Fruit fly (Drosophila melanogaster): Measurements from ENCODE around the gene hb.
A peak's percentile ranks its signal among the peaks of the same experiment; 100 is the strongest.

hb gene

DNA sequence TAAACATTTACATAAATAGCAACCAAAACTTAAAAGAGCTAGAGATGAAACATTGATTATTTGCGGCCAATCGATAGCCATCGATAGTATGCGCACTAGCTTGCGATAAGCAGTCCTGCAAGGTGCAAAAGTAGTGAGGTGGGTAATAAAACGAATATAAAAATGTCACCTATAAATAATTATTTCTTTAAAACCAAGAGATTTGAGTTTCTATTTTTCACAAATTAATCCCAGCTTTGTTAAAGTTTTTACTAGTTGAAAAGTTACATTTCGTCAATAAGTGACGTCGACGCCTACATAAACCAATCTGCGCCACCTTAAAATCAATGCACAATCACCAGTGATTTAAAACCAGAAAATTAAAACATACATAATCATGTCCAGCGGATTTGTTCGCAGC lies 46.9 kb downstream of the hb start, which contains the start of the genes Mkk4 and SLIRP2 (continued):
- TF ChIP-seq CG18764 (GFP tag; optimal IDR thresholded peaks at IDR 0.05) = peak; percentile 98
- TF ChIP-seq grn (GFP tag; optimal IDR thresholded peaks at IDR 0.05) = peak; percentile 91
- TF ChIP-seq CG34422 (GFP tag; IDR thresholded peaks at IDR 0.05) = peak; percentile 99
- peak; percentile 100 for TF ChIP-seq CG12391 (tag; optimal IDR thresholded peaks at IDR 0.05)
- peak; percentile 99 for TF ChIP-seq fu2 (GFP tag; optimal IDR thresholded peaks at IDR 0.05)
- TF ChIP-seq D19A (tag; optimal IDR thresholded peaks at IDR 0.05) = peak; percentile 96
- TF ChIP-seq ERR (GFP tag; optimal IDR thresholded peaks at IDR 0.05) = peak; percentile 94
- TF ChIP-seq CG1603 (tag; optimal IDR thresholded peaks at IDR 0.05) = peak; percentile 93
- TF ChIP-seq kni (GFP tag; optimal IDR thresholded peaks at IDR 0.05) = peak; percentile 93
- TF ChIP-seq ara (GFP tag; IDR thresholded peaks at IDR 0.05) = peak; percentile 98
- peak; percentile 94 for TF ChIP-seq CG11560 (tag; IDR thresholded peaks at IDR 0.05)
- TF ChIP-seq Bteb2 (GFP tag; optimal IDR thresholded peaks at IDR 0.05) = peak; percentile 99
- peak; percentile 99 for TF ChIP-seq CG13624 (GFP tag; optimal IDR thresholded peaks at IDR 0.05)
- TF ChIP-seq Sry-β (GFP tag; optimal IDR thresholded peaks at IDR 0.05) = peak; percentile 75
- peak; percentile 100 for TF ChIP-seq CG6689 (GFP tag; IDR thresholded peaks at IDR 0.05)
- TF ChIP-seq Spps (tag; optimal IDR thresholded peaks at IDR 0.05) = peak; percentile 98
- peak; percentile 99 for TF ChIP-seq CG7786 (GFP tag; optimal IDR thresholded peaks at IDR 0.05)
- TF ChIP-seq esg (GFP tag; conservative IDR thresholded peaks at IDR 0.05) = peak; percentile 99
- peak; percentile 96 for TF ChIP-seq CG4282 (GFP tag; optimal IDR thresholded peaks at IDR 0.05)
- peak; percentile 98 for TF ChIP-seq slou (GFP tag; optimal IDR thresholded peaks at IDR 0.05)
- peak; percentile 66; the same call in 2 of the 3 replicates for TF ChIP-seq zen2 (GFP tag; IDR thresholded peaks at IDR 0.05; ENCODE audit: partially characterized antibody)
- peak; percentile 96 for TF ChIP-seq CG7357 (GFP tag; IDR thresholded peaks at IDR 0.05)
- peak; percentile 91 for TF ChIP-seq hb (GFP tag; IDR thresholded peaks at IDR 0.05; ENCODE audit: partially characterized antibody)
- TF ChIP-seq Doc2 (GFP tag; IDR thresholded peaks at IDR 0.05) = peak; percentile 96
- TF ChIP-seq CG1233 (GFP tag; optimal IDR thresholded peaks at IDR 0.05) = peak; percentile 98
- peak; percentile 98 for TF ChIP-seq CG12236 (GFP tag; optimal IDR thresholded peaks at IDR 0.05)
- TF ChIP-seq Tbp (GFP tag; optimal IDR thresholded peaks at IDR 0.05) = no peak
- TF ChIP-seq CG1832 (GFP tag; optimal IDR thresholded peaks at IDR 0.05) = no peak
- peak; percentile 99 for TF ChIP-seq CG12104 (GFP tag; optimal IDR thresholded peaks at IDR 0.05)
- peak; percentile 99 for TF ChIP-seq Dip3 (GFP tag; optimal IDR thresholded peaks at IDR 0.05)
- TF ChIP-seq D (optimal IDR thresholded peaks at IDR 0.05) = no peak
- TF ChIP-seq D (GFP tag; optimal IDR thresholded peaks at IDR 0.05) = peak; percentile 98
- TF ChIP-seq CG10462 (GFP tag; optimal IDR thresholded peaks at IDR 0.05) = peak; percentile 98
- TF ChIP-seq zen (tag; optimal IDR thresholded peaks at IDR 0.05) = peak; percentile 99
- peak; percentile 95 for TF ChIP-seq schlank (tag; optimal IDR thresholded peaks at IDR 0.05)
- peak; percentile 99 for TF ChIP-seq Optix (GFP tag; IDR thresholded peaks at IDR 0.05)
- peak; percentile 100 for TF ChIP-seq sens (GFP tag)
- TF ChIP-seq stwl (tag; optimal IDR thresholded peaks at IDR 0.05) = peak; percentile 90
- TF ChIP-seq Eip74EF (GFP tag; optimal IDR thresholded peaks at IDR 0.05) = peak in 1 of 2 experiments; percentile 98
- TF ChIP-seq abd-A (tag; optimal IDR thresholded peaks at IDR 0.05) = no peak
- TF ChIP-seq sr (GFP tag; IDR thresholded peaks at IDR 0.05) = peak; percentile 95
- TF ChIP-seq CG7839 (tag; optimal IDR thresholded peaks at IDR 0.05) = peak; percentile 99
- peak; percentile 99 for TF ChIP-seq tio (GFP tag; optimal IDR thresholded peaks at IDR 0.05)
- TF ChIP-seq C15 (GFP tag; IDR thresholded peaks at IDR 0.05) = peak; percentile 99
- TF ChIP-seq CG9215 (GFP tag; IDR thresholded peaks at IDR 0.05) = peak; percentile 98
- peak; percentile 99 for TF ChIP-seq lmd (GFP tag; IDR thresholded peaks at IDR 0.05)
- TF ChIP-seq Atf-2 (GFP tag; optimal IDR thresholded peaks at IDR 0.05) = peak; percentile 99
- TF ChIP-seq D19B (GFP tag; optimal IDR thresholded peaks at IDR 0.05) = peak; percentile 95
- TF ChIP-seq yki (optimal IDR thresholded peaks at IDR 0.05) = no peak
- peak; percentile 98 for TF ChIP-seq NK7.1 (GFP tag; optimal IDR thresholded peaks at IDR 0.05)
- TF ChIP-seq CG10267 (tag; optimal IDR thresholded peaks at IDR 0.05) = peak; percentile 96
- TF ChIP-seq CG32772 (GFP tag; IDR thresholded peaks at IDR 0.05) = peak; percentile 99

All from whole organism, embryonic.